Worm (Caenorhabditis elegans) whole organism, young adult: ENCODE results near the gene fbxb-72.

Source experiments
- K11D2.4 ChIP-seq: fragments of 200-800 bp; sonication (Bioruptor generic); IDR thresholded peaks from 2 replicates; pipeline ENCODE4 v1.3.6; 2022; ENCODE audit warnings: missing genetic modification reagents, missing genetic modification characterization, missing compliant biosample characterization
- ama-1 ChIP-seq, 3 experiments: fragments of 150-350 bp in 1 of 3; sonication (generic microtip) in 2 of 3; optimal IDR thresholded peaks; 2 replicates each; lab custom pipeline; 2014 to 2018; ENCODE audit warnings: missing biosample characterization in 2 of 3, missing genetic modification characterization in 2 of 3, missing genetic modification reagents in 2 of 3
- atf-7 ChIP-seq: sonication (generic microtip); optimal IDR thresholded peaks from 2 replicates; lab custom pipeline; 2017; ENCODE audit warnings: mild to moderate bottlenecking, missing genetic modification characterization, missing compliant biosample characterization
- ceh-58 ChIP-seq: fragments of 200-800 bp; sonication (Bioruptor generic); IDR thresholded peaks from 2 replicates; pipeline ENCODE4 v1.3.6; 2022; ENCODE audit warnings: missing genetic modification characterization, missing compliant biosample characterization
- dox-1 ChIP-seq: fragments of 200-800 bp; sonication (Bioruptor generic); IDR thresholded peaks from 2 replicates; pipeline ENCODE4 v1.3.6; 2022; ENCODE audit warnings: missing genetic modification reagents, missing genetic modification characterization, missing compliant biosample characterization
- hrde-1 ChIP-seq: sonication (generic microtip); optimal IDR thresholded peaks from 2 replicates; lab custom pipeline; 2016; ENCODE audit warnings: missing genetic modification characterization, mild to moderate bottlenecking, missing compliant biosample characterization, moderate library complexity, missing genotype, missing genetic modification reagents, borderline replicate concordance
- pbrm-1 ChIP-seq: fragments of 200-800 bp; sonication (Bioruptor generic); IDR thresholded peaks from 2 replicates; pipeline ENCODE4 v1.3.6; 2022; ENCODE audit warnings: missing genetic modification reagents, missing genetic modification characterization, missing compliant biosample characterization
- pha-4 ChIP-seq: fragments of 150-350 bp; sonication (generic microtip); optimal IDR thresholded peaks from 2 replicates; lab custom pipeline; 2014; ENCODE audit warnings: missing biosample characterization, missing genetic modification reagents, missing genetic modification characterization
- snpc-4 ChIP-seq, 5 experiments: fragments of 150-350 bp in 1 of 5; sonication (generic microtip) in 4 of 5; optimal IDR thresholded peaks; 2 replicates each; lab custom pipeline; 2014 to 2018; ENCODE audit warnings: missing genetic modification characterization in 5 of 5, missing biosample characterization in 3 of 5, antibody characterized with exemption in 2 of 5, mild to moderate bottlenecking in 2 of 5, missing compliant biosample characterization in 2 of 5, missing genotype in 2 of 5, moderate library complexity in 2 of 5, missing genetic modification reagents in 1 of 5
- tbx-9 ChIP-seq: sonication (generic microtip); optimal IDR thresholded peaks from 2 replicates; lab custom pipeline; 2016; ENCODE audit warnings: borderline replicate concordance, missing genetic modification characterization, inconsistent platforms, missing compliant biosample characterization
- ztf-25 ChIP-seq: fragments of 200-800 bp; sonication (Bioruptor generic); IDR thresholded peaks from 2 replicates; pipeline ENCODE4 v1.3.6; 2022; ENCODE audit warnings: missing genetic modification reagents, missing genetic modification characterization, missing compliant biosample characterization

DNA sequence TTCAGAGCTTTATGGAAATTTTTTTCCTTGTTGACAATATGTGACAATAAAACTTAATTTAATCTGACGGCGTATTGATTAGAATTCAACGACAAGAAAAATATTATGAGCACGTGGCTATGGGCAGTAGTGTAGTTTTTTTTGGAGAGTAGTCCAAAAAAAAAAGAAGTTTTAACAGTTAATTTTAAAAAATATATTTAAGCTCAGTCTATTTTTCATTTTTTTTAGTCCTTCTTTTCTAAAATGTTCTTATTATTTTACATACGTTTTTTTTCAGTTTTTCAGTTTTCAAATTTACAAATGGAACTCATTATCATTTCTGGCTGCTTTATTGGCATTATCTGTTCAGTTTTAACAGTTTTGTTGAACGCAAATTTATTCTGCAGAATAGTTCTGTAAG lies 14.9 kb downstream of the fbxb-72 start, which contains the start of gene srbc-39:
- TF ChIP-seq ceh-58 (GFP tag; lab: Robert Waterston, UW), result no peak
- TF ChIP-seq snpc-4 (GFP tag; optimal IDR thresholded peaks at IDR 0.05; lab: Kevin White, UChicago), result no peak
- no peak for TF ChIP-seq snpc-4 (tag; optimal IDR thresholded peaks at IDR 0.05; lab: Kevin White, UChicago)
- TF ChIP-seq ztf-25 (GFP tag; lab: Robert Waterston, UW), result no peak
- no peak for TF ChIP-seq pha-4
- no peak for TF ChIP-seq K11D2.4 (GFP tag; lab: Robert Waterston, UW)
- TF ChIP-seq atf-7 (tag; lab: Kevin White, UChicago), result no peak
- no peak for TF ChIP-seq dox-1 (GFP tag; lab: Robert Waterston, UW)
- TF ChIP-seq pbrm-1 (GFP tag; lab: Robert Waterston, UW), result no peak
- TF ChIP-seq hrde-1, result no peak
- TF ChIP-seq ama-1 (optimal IDR thresholded peaks at IDR 0.05; lab: Kevin White, UChicago), result no peak
- TF ChIP-seq ama-1 (GFP tag; optimal IDR thresholded peaks at IDR 0.05; lab: Kevin White, UChicago), result no peak
- TF ChIP-seq tbx-9 (tag; lab: Kevin White, UChicago), result no peak
